Worm (Caenorhabditis elegans): ENCODE measurements around the gene R155.3.

The R155.3 gene

DNA sequence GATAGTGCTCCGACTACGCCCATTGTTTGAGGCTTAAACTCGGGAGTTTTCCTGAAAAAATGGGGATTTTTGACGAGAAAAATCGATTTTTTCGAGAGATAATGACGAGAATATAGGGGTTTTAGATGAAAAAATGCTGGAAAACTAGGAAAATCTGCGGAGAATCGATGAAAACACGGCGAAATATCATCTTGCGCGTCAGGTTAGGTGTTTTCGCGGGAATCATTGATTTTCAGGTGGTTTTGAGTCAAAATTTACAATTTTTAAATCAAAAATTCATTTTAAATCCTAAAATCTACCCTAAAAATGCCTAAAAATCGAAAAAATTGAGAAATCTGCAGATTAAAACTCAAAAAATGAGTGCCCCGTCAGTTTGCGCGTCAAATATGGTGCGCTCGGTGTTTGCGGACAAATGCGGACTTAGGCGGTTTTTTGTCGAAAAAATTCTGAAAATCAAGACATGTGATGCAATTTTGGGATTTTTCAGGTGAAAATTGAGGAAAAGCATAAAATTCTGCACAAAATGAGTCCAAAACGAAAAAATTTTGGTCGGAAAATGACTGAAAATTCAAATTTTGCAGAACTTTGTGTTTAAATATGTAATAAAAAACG lies 14.5 kb downstream of the R155.3 start, which contains the start of gene mboa-6:
Gene mboa-6 (minus strand): TSS at position 51 of the 612 bp plus-strand sequence.
- TF ChIP-seq scrt-1 (GFP tag; IDR thresholded peaks at IDR 0.05) (no peak), ama-1 (optimal IDR thresholded peaks at IDR 0.05) (no peak), hnd-1 (tag; optimal IDR thresholded peaks at IDR 0.05) (no peak), F13C5.2 (tag; optimal IDR thresholded peaks at IDR 0.05) (peak; percentile 10), tbx-11 (GFP tag; IDR thresholded peaks at IDR 0.05) (no peak), aly-1 (tag; optimal IDR thresholded peaks at IDR 0.05) (no peak), sea-1 (GFP tag; conservative IDR thresholded peaks at IDR 0.05) (no peak)

DNA sequence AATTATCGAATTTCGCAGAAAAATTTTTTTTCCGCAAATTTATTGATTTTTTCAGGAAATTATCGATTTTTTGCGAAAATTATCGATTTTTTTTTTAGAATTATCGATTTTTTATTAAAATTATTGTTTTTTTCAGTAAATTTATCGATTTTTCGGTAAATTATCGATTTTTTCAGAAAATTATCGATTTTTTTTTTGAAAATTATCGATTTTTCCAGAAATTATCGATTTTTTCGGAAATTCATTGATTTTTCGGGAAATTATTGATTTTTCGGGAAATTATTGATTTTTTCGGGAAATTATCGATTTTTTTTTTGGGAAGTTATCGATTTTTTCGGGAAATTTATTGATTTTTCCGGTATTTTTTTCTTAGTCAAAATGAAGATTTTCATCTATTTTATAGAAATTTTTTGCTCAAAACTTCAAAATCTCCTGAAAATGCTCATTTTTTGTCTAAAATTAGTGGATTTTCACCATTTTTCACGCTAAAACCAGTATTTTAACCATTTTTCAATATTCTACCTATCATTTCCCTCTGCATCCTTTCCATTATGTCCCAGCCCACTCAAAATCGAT lies 20.9 kb downstream of the R155.3 start:
- TF ChIP-seq scrt-1 (GFP tag; IDR thresholded peaks at IDR 0.05) (no peak), tra-4 (tag; optimal IDR thresholded peaks at IDR 0.05) (no peak), hnd-1 (tag; optimal IDR thresholded peaks at IDR 0.05) (no peak), ama-1 (optimal IDR thresholded peaks at IDR 0.05) (no peak), tbx-37 (GFP tag; conservative IDR thresholded peaks at IDR 0.05) (no peak), hmbx-1 (tag; optimal IDR thresholded peaks at IDR 0.05) (no peak), flt-1 (GFP tag; IDR thresholded peaks at IDR 0.05) (no peak), ceh-36 (tag; optimal IDR thresholded peaks at IDR 0.05) (no peak), B0310.2 (tag; optimal IDR thresholded peaks at IDR 0.05) (no peak), ceh-13 (GFP tag; optimal IDR thresholded peaks at IDR 0.05) (no peak), sea-1 (GFP tag; conservative IDR thresholded peaks at IDR 0.05) (no peak), F13C5.2 (tag; optimal IDR thresholded peaks at IDR 0.05) (no peak), tbx-11 (GFP tag; IDR thresholded peaks at IDR 0.05) (no peak), hmg-4 (GFP tag; optimal IDR thresholded peaks at IDR 0.05) (no peak), pes-1 (GFP tag; IDR thresholded peaks at IDR 0.05) (no peak)

DNA sequence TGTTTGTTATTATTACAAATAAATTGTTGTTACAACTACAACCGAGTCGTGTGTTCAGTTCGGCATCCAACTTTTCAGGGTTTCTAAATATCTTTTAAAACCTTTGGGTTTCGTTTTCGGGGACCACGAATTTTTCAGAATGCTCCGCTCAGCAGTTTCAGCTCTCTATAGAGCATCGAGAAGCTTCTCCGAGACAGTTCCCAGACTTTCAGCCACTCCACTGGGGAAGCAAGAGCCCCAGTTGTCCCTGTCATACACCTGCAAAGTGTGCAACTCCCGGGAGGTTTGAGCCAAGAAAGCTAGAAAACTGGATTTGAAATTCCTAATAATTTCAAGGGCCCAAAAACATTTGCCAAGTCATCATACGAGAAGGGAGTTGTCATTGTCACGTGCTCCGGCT lies 25.2 kb downstream of the R155.3 start, which contains the start of gene F53A3.7:
Gene F53A3.7 (plus strand): TSS at position 139 of the 400 bp plus-strand sequence.
- TF ChIP-seq hmbx-1 (tag; optimal IDR thresholded peaks at IDR 0.05) (no peak), ama-1 (optimal IDR thresholded peaks at IDR 0.05) (peak; percentile 75)

DNA sequence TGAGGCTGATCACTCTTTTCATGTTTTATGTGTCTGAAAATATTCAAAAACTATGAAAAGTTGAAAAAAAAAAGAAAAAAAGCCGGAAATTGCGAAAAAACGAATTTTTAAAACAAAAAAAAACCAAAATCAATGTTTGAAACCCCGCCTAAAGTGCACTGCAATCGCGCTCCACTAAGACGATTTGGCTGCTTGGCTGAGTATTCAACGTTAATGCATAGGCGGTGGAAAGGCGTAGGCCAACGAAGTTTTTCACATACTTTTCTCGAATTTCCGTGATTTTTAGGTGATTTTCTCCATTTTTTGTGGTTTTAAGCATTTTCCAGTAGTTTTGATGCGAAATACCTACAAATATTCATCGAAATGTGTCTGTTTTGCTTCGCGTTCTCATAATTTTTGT lies 26.3 kb downstream of the R155.3 start, which contains the start of the genes polh-1 and rps-22:
Gene polh-1 (minus strand): TSS at position 34 of the 400 bp plus-strand sequence.
Gene rps-22 (plus strand): TSS at position 300 of the 400 bp plus-strand sequence.
- TF ChIP-seq tbx-37 (GFP tag; conservative IDR thresholded peaks at IDR 0.05) (no peak), flt-1 (GFP tag; IDR thresholded peaks at IDR 0.05) (peak; percentile 55), F13C5.2 (tag; optimal IDR thresholded peaks at IDR 0.05) (peak; percentile 75), tra-4 (tag; optimal IDR thresholded peaks at IDR 0.05) (peak; percentile 3), hmbx-1 (tag; optimal IDR thresholded peaks at IDR 0.05) (no peak), ceh-36 (tag; optimal IDR thresholded peaks at IDR 0.05) (no peak), hmg-4 (GFP tag; optimal IDR thresholded peaks at IDR 0.05) (peak; percentile 11)

DNA sequence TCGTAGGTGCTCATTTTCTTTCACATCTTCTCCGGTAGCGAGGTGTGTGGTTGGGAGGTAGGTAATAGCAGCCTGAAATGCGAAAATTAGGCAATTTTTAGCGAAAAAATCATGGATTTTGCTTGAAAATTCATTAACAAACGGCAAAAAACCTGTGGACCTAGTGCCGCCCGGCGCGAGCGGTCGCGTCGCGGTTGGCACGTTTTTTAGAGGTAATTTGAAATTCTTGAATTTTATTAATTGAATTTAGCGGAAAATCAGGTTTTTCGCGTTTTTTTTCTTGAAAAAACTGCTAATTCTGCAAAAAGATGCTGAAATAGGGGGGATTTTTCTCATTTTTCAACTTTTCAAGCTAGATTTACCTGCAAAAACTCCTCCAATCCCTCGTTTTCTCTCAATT lies 27.2 kb downstream of the R155.3 start:
- no peak for TF ChIP-seq flt-1 (GFP tag; IDR thresholded peaks at IDR 0.05)
- TF ChIP-seq hmbx-1 (tag; optimal IDR thresholded peaks at IDR 0.05): no peak
- TF ChIP-seq ama-1 (optimal IDR thresholded peaks at IDR 0.05): no peak
- no peak for TF ChIP-seq B0310.2 (tag; optimal IDR thresholded peaks at IDR 0.05)
- TF ChIP-seq ceh-36 (tag; optimal IDR thresholded peaks at IDR 0.05): no peak
- TF ChIP-seq aly-1 (tag; optimal IDR thresholded peaks at IDR 0.05): no peak
- TF ChIP-seq sea-1 (GFP tag; conservative IDR thresholded peaks at IDR 0.05): no peak
- no peak for TF ChIP-seq F13C5.2 (tag; optimal IDR thresholded peaks at IDR 0.05)
- TF ChIP-seq tbx-37 (GFP tag; conservative IDR thresholded peaks at IDR 0.05): no peak
- no peak for TF ChIP-seq scrt-1 (GFP tag; IDR thresholded peaks at IDR 0.05)
- TF ChIP-seq ceh-13 (GFP tag; optimal IDR thresholded peaks at IDR 0.05): no peak
- no peak for TF ChIP-seq hnd-1 (tag; optimal IDR thresholded peaks at IDR 0.05)
- TF ChIP-seq tbx-11 (GFP tag; IDR thresholded peaks at IDR 0.05): no peak

DNA sequence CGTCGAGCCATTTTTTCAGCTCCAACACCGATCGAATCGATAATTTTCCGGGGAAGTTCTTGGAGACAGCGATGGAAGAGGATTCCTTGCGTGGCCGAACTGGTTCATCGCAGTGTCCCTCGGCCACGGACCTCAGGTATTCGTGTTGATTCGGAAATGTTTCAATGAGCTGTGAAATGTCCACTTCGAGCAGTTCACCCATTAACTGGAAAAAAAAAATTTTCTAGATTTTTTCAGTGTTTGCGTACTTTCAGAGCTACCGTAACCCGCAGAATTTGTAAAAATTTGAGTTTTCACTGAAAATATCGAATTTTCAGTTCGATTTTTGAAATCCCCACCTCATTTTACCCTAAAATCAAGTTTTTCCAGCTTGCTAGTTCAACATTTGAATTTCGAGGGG lies 28.7 kb downstream of the R155.3 start:
- no peak for TF ChIP-seq sea-1 (GFP tag; conservative IDR thresholded peaks at IDR 0.05)
- TF ChIP-seq scrt-1 (GFP tag; IDR thresholded peaks at IDR 0.05): no peak
- TF ChIP-seq ets-7 (tag; optimal IDR thresholded peaks at IDR 0.05): no peak
- no peak for TF ChIP-seq ceh-36 (tag; optimal IDR thresholded peaks at IDR 0.05)
- no peak for TF ChIP-seq B0310.2 (tag; optimal IDR thresholded peaks at IDR 0.05)
- no peak for TF ChIP-seq tra-4 (tag; optimal IDR thresholded peaks at IDR 0.05)
- no peak for TF ChIP-seq aly-1 (tag; optimal IDR thresholded peaks at IDR 0.05)
- no peak for TF ChIP-seq hnd-1 (tag; optimal IDR thresholded peaks at IDR 0.05)
- TF ChIP-seq hmbx-1 (tag; optimal IDR thresholded peaks at IDR 0.05): no peak
- TF ChIP-seq pes-1 (GFP tag; IDR thresholded peaks at IDR 0.05): no peak
- no peak for TF ChIP-seq hmg-4 (GFP tag; optimal IDR thresholded peaks at IDR 0.05)
- TF ChIP-seq flt-1 (GFP tag; IDR thresholded peaks at IDR 0.05): no peak
- TF ChIP-seq tbx-37 (GFP tag; conservative IDR thresholded peaks at IDR 0.05): no peak
- TF ChIP-seq tbx-11 (GFP tag; IDR thresholded peaks at IDR 0.05): no peak
- TF ChIP-seq ceh-13 (GFP tag; optimal IDR thresholded peaks at IDR 0.05): no peak
- no peak for TF ChIP-seq F13C5.2 (tag; optimal IDR thresholded peaks at IDR 0.05)
- no peak for TF ChIP-seq ama-1 (optimal IDR thresholded peaks at IDR 0.05)

DNA sequence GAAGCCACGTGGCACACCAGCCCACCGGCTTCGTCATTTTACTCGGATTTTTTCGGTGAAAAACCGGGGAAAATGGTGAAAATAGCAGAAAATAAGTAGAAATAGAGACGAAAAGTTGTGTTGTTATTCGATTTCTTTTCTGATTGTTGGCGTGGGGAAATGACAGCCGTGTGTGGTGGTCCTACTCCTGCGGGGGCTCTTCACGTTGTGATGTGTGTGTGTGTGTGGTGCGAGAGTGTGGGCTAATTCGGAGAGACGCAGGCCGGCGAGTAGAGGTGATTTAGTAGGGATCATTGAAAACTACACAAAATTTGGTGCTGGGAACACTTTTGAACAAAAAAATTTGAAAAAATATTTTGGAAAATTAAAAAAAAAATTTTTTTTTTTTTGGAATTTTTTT lies 33.1 kb downstream of the R155.3 start, which contains the start of gene F53A3.1:
Gene F53A3.1 (minus strand): TSS at position 150 of the 400 bp plus-strand sequence.
- TF ChIP-seq B0310.2 (tag; optimal IDR thresholded peaks at IDR 0.05) (no peak), pes-1 (GFP tag; IDR thresholded peaks at IDR 0.05) (0 out of 2 replicates have a peak, but pooled peaks have one; percentile 27)

DNA sequence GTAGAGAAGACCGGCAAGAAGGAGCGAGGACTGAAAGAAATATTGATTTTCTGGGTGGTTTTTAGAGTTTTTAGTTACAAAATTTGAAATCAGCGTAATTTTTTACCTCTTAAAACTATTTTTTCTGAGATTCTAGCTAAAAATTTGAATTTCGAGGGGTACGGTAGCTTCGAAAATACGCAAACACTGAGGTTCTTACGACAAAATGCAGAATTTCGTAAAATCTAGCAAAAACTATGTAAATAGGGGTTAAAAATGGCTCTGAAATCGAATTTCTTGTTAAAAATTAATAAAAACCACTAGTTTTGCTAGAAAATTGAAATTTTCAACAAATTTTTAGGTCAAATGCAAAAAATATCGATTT lies 36.9 kb downstream of the R155.3 start:
- TF ChIP-seq hmbx-1 (tag; optimal IDR thresholded peaks at IDR 0.05) (no peak), hnd-1 (tag; optimal IDR thresholded peaks at IDR 0.05) (no peak), B0310.2 (tag; optimal IDR thresholded peaks at IDR 0.05) (no peak), ets-7 (tag; optimal IDR thresholded peaks at IDR 0.05) (no peak), ama-1 (optimal IDR thresholded peaks at IDR 0.05) (no peak), tbx-37 (GFP tag; conservative IDR thresholded peaks at IDR 0.05) (no peak), scrt-1 (GFP tag; IDR thresholded peaks at IDR 0.05) (no peak), tra-4 (tag; optimal IDR thresholded peaks at IDR 0.05) (no peak), sea-1 (GFP tag; conservative IDR thresholded peaks at IDR 0.05) (no peak), ceh-36 (tag; optimal IDR thresholded peaks at IDR 0.05) (no peak), hmg-4 (GFP tag; optimal IDR thresholded peaks at IDR 0.05) (no peak), pes-1 (GFP tag; IDR thresholded peaks at IDR 0.05) (no peak), ceh-13 (GFP tag; optimal IDR thresholded peaks at IDR 0.05) (no peak), flt-1 (GFP tag; IDR thresholded peaks at IDR 0.05) (no peak), F13C5.2 (tag; optimal IDR thresholded peaks at IDR 0.05) (no peak), aly-1 (tag; optimal IDR thresholded peaks at IDR 0.05) (no peak)

Measured in whole organism, early embryonic.